Worm (Caenorhabditis elegans): ENCODE measurements around the gene H28G03.2.

H28G03.2 gene

ce11 chrX:5238246-5238645 lies 32.7 kb downstream of the H28G03.2 start:
- no peak for TF ChIP-seq dve-1 (tag; optimal IDR thresholded peaks at IDR 0.05; ENCODE audit: insufficient read depth)
- peak in 1 of 2 experiments; percentile 57 for TF ChIP-seq unc-62 (GFP tag; optimal IDR thresholded peaks at IDR 0.05 in 1 of 2)
- no peak for TF ChIP-seq unc-62 (tag; optimal IDR thresholded peaks at IDR 0.05)
- peak; percentile 61 for TF ChIP-seq aha-1 (tag)

- TF ChIP-seq nhr-28 (tag; optimal IDR thresholded peaks at IDR 0.05) (peak; percentile 57), hlh-11 (tag; optimal IDR thresholded peaks at IDR 0.05) (peak; percentile 55), dve-1 (tag; optimal IDR thresholded peaks at IDR 0.05; ENCODE audit: insufficient read depth) (peak; percentile 57), mes-2 (tag; optimal IDR thresholded peaks at IDR 0.05; ENCODE audit: poor library complexity, severe bottlenecking) (peak; percentile 32), pqm-1 (tag; optimal IDR thresholded peaks at IDR 0.05) (peak; percentile 68), ceh-32 (tag; optimal IDR thresholded peaks at IDR 0.05; ENCODE audit: poor library complexity) (no peak), lin-1 (GFP tag; IDR thresholded peaks at IDR 0.05) (peak; percentile 14; the same call in 1 of the 2 replicates), dmd-6 (GFP tag; IDR thresholded peaks at IDR 0.05) (peak; percentile 65; the same call in 1 of the 2 replicates), mxl-3 (GFP tag; optimal IDR thresholded peaks at IDR 0.05) (no peak)
Measured at ce11 chrX:5243382-5243979, 37.9 kb downstream of the H28G03.2 start, which contains the start of gene mtm-5. Gene mtm-5, minus strand, starts transcription at chrX:5243408.

ce11 chrX:5244041-5244440 lies 38.5 kb downstream of the H28G03.2 start, which contains the start of gene Y34B4A.7:
Gene Y34B4A.7, plus strand, starts transcription at chrX:5244337.
- TF ChIP-seq unc-39 (tag; optimal IDR thresholded peaks at IDR 0.05) = no peak
- TF ChIP-seq nhr-48 (tag; optimal IDR thresholded peaks at IDR 0.05) = peak; percentile 33
- peak; percentile 73 for TF ChIP-seq rbr-2 (tag; optimal IDR thresholded peaks at IDR 0.05)
- no peak for TF ChIP-seq mdl-1 (tag; optimal IDR thresholded peaks at IDR 0.05)
- TF ChIP-seq lin-39 (tag; optimal IDR thresholded peaks at IDR 0.05) = no peak
- TF ChIP-seq F10B5.3 (tag; optimal IDR thresholded peaks at IDR 0.05) = peak; percentile 18
- no peak for TF ChIP-seq ztf-11 (tag; optimal IDR thresholded peaks at IDR 0.05)
- no peak for TF ChIP-seq cey-2 (tag; optimal IDR thresholded peaks at IDR 0.05; ENCODE audit: borderline replicate concordance, insufficient read depth)
- peak; percentile 16 for TF ChIP-seq nhr-11 (tag; optimal IDR thresholded peaks at IDR 0.05)
- TF ChIP-seq lim-7 (GFP tag; IDR thresholded peaks at IDR 0.05) = no peak
- TF ChIP-seq lin-38 (GFP tag; IDR thresholded peaks at IDR 0.05) = no peak
- TF ChIP-seq nhr-6 (tag; optimal IDR thresholded peaks at IDR 0.05) = peak; percentile 8
- no peak for TF ChIP-seq duxl-1 (tag; optimal IDR thresholded peaks at IDR 0.05; ENCODE audit: poor library complexity)
- TF ChIP-seq F49E8.2 (tag; optimal IDR thresholded peaks at IDR 0.05; ENCODE audit: borderline replicate concordance) = no peak
- peak in 1 of 2 experiments; percentile 15 for TF ChIP-seq daf-16 (GFP tag; optimal IDR thresholded peaks at IDR 0.05)
- peak; percentile 12 for TF ChIP-seq daf-16 (tag; optimal IDR thresholded peaks at IDR 0.05)
- TF ChIP-seq arid-1 (GFP tag; conservative IDR thresholded peaks at IDR 0.05) = no peak
- TF ChIP-seq ctbp-1 (GFP tag; IDR thresholded peaks at IDR 0.05) = peak; percentile 57; the same call in 1 of the 2 replicates
- TF ChIP-seq dve-1 (tag; optimal IDR thresholded peaks at IDR 0.05; ENCODE audit: insufficient read depth) = peak; percentile 72
- no peak for TF ChIP-seq mxl-2 (GFP tag; conservative IDR thresholded peaks at IDR 0.05)
- TF ChIP-seq nhr-28 (tag; optimal IDR thresholded peaks at IDR 0.05) = peak; percentile 65
- peak; percentile 65 for TF ChIP-seq dpl-1 (GFP tag; optimal IDR thresholded peaks at IDR 0.05)
- peak; percentile 2 for TF ChIP-seq ceh-32 (tag; optimal IDR thresholded peaks at IDR 0.05; ENCODE audit: poor library complexity)
- TF ChIP-seq T26A8.4 (GFP tag; IDR thresholded peaks at IDR 0.05) = peak; percentile 11; the same call in 1 of the 2 replicates
- TF ChIP-seq lsy-2 (tag; optimal IDR thresholded peaks at IDR 0.05) = peak in 1 of 2 experiments; percentile 83
- TF ChIP-seq mep-1 (tag; optimal IDR thresholded peaks at IDR 0.05) = peak; percentile 93
- 0 out of 2 replicates have a peak, but pooled peaks have one; percentile 26 for TF ChIP-seq tra-1 (GFP tag; IDR thresholded peaks at IDR 0.05)
- no peak for TF ChIP-seq aly-2 (tag; optimal IDR thresholded peaks at IDR 0.05)
- TF ChIP-seq mes-2 (tag; optimal IDR thresholded peaks at IDR 0.05; ENCODE audit: poor library complexity, severe bottlenecking) = peak; percentile 77
- no peak for TF ChIP-seq vab-7 (GFP tag; IDR thresholded peaks at IDR 0.05)
- peak; percentile 67 for TF ChIP-seq hmg-1.1 (GFP tag; IDR thresholded peaks at IDR 0.05)
- TF ChIP-seq mxl-3 (GFP tag; optimal IDR thresholded peaks at IDR 0.05) = peak; percentile 25
- peak; percentile 71 for TF ChIP-seq hlh-11 (tag; optimal IDR thresholded peaks at IDR 0.05)
- TF ChIP-seq spr-3 (GFP tag; optimal IDR thresholded peaks at IDR 0.05) = no peak
- TF ChIP-seq lin-29 (GFP tag; IDR thresholded peaks at IDR 0.05) = 0 out of 2 replicates have a peak, but pooled peaks have one; percentile 26
- TF ChIP-seq ztf-7 (tag; optimal IDR thresholded peaks at IDR 0.05) = peak; percentile 64
- TF ChIP-seq F37D6.2 (tag; optimal IDR thresholded peaks at IDR 0.05) = peak; percentile 22
- TF ChIP-seq hif-1 (tag; optimal IDR thresholded peaks at IDR 0.05) = peak in 1 of 2 experiments; percentile 14
- TF ChIP-seq dmd-6 (GFP tag; IDR thresholded peaks at IDR 0.05) = peak; percentile 15; the same call in 1 of the 2 replicates

Measured in whole organism, L4 larva.